Fruit fly (Drosophila melanogaster) whole organism, adult: ENCODE results near the gene Sfp79B.

Experiments
- CG11617 ChIP-seq: fragments of 200-800 bp; sonication (Bioruptor generic); optimal IDR thresholded peaks from 2 replicates; lab custom pipeline; 2017; ENCODE audit warnings: mild to moderate bottlenecking, missing biosample characterization, missing genetic modification reagents, missing genetic modification characterization
- CG12768 ChIP-seq: fragments of 200-800 bp; sonication (Bioruptor generic); optimal IDR thresholded peaks from 2 replicates; lab custom pipeline; 2017; ENCODE audit warnings: missing biosample characterization, missing genetic modification characterization, mild to moderate bottlenecking, moderate library complexity, missing genetic modification reagents
- CG14711 ChIP-seq: fragments of 200-800 bp; sonication (Bioruptor generic); optimal IDR thresholded peaks from 2 replicates; lab custom pipeline; 2018; ENCODE audit warnings: missing biosample characterization, mild to moderate bottlenecking, missing genetic modification characterization, moderate library complexity
- CG1620 ChIP-seq: fragments of 200-800 bp; sonication (Bioruptor generic); optimal IDR thresholded peaks from 2 replicates; lab custom pipeline; 2016; ENCODE audit warnings: missing biosample characterization, missing genetic modification characterization
- CG33017 ChIP-seq: fragments of 200-800 bp; sonication (Bioruptor generic); optimal IDR thresholded peaks from 2 replicates; lab custom pipeline; 2018; ENCODE audit warnings: missing biosample characterization, mild to moderate bottlenecking, missing genetic modification characterization, moderate library complexity
- CG5204 ChIP-seq: fragments of 200-800 bp; sonication (Bioruptor generic); optimal IDR thresholded peaks from 2 replicates; lab custom pipeline; 2016; ENCODE audit warnings: missing biosample characterization, missing genetic modification characterization
- CG7045 ChIP-seq: fragments of 200-800 bp; sonication (Bioruptor generic); optimal IDR thresholded peaks from 2 replicates; lab custom pipeline; 2017; ENCODE audit warnings: missing biosample characterization, mild to moderate bottlenecking, missing genetic modification characterization
- CG7101 ChIP-seq: fragments of 200-800 bp; sonication (Bioruptor generic); optimal IDR thresholded peaks from 2 replicates; lab custom pipeline; 2018; ENCODE audit warnings: missing biosample characterization, mild to moderate bottlenecking, missing genetic modification characterization, moderate library complexity
- Clk ChIP-seq: fragments of 200-800 bp; sonication (Bioruptor generic); optimal IDR thresholded peaks from 2 replicates; lab custom pipeline; 2017; ENCODE audit warnings: missing biosample characterization, missing genetic modification characterization
- Crg-1 ChIP-seq: fragments of 200-800 bp; sonication (Bioruptor generic); optimal IDR thresholded peaks from 2 replicates; lab custom pipeline; 2016; ENCODE audit warnings: missing biosample characterization, missing genetic modification characterization
- Hr96 ChIP-seq: fragments of 200-800 bp; sonication (Bioruptor generic); optimal IDR thresholded peaks from 2 replicates; lab custom pipeline; 2016; ENCODE audit warnings: missing biosample characterization, missing genetic modification characterization
- Mnt ChIP-seq: fragments of 200-800 bp; sonication (Bioruptor generic); optimal IDR thresholded peaks from 2 replicates; lab custom pipeline; 2016; ENCODE audit warnings: missing biosample characterization, mild to moderate bottlenecking, missing genetic modification characterization
- bab1 ChIP-seq: fragments of 200-800 bp; sonication (Bioruptor generic); optimal IDR thresholded peaks from 3 replicates; lab custom pipeline; 2019; ENCODE audit warnings: missing biosample characterization, mild to moderate bottlenecking, missing genetic modification characterization, moderate library complexity
- cic ChIP-seq: fragments of 200-800 bp; sonication (Bioruptor generic); optimal IDR thresholded peaks from 2 replicates; lab custom pipeline; 2017; ENCODE audit warnings: missing biosample characterization, mild to moderate bottlenecking, missing genetic modification characterization, moderate library complexity
- cnc ChIP-seq, 2 experiments: fragments of >200 bp; optimal IDR thresholded peaks; 2 replicates each; lab custom pipeline; 2017
- kay ChIP-seq: fragments of 200-800 bp; sonication (Bioruptor generic); peaks from one replicate; lab custom pipeline; 2016; ENCODE audit warnings: missing biosample characterization, missing genetic modification characterization, borderline replicate concordance
- ovo ChIP-seq: fragments of 200-800 bp; sonication (Bioruptor generic); optimal IDR thresholded peaks from 2 replicates; lab custom pipeline; 2016; ENCODE audit warnings: missing biosample characterization, missing genetic modification characterization
- pad ChIP-seq: fragments of 200-800 bp; sonication (Bioruptor generic); optimal IDR thresholded peaks from 3 replicates; lab custom pipeline; 2017; ENCODE audit warnings: missing biosample characterization, missing genetic modification characterization, mild to moderate bottlenecking, moderate library complexity, missing genetic modification reagents
- tj ChIP-seq: fragments of 200-800 bp; sonication (Bioruptor generic); optimal IDR thresholded peaks from 3 replicates; lab custom pipeline; 2017; ENCODE audit warnings: missing biosample characterization, mild to moderate bottlenecking, missing genetic modification characterization, moderate library complexity
- toe ChIP-seq: fragments of 200-800 bp; sonication (Bioruptor generic); optimal IDR thresholded peaks from 2 replicates; lab custom pipeline; 2016; ENCODE audit warnings: missing biosample characterization, missing genetic modification characterization

The Sfp79B gene

dm6 chr3L:22070506-22070905 is 9.6 kb upstream of the Sfp79B start:
- no peak for TF ChIP-seq Clk (GFP tag; lab: Kevin White, UChicago)
- no peak for TF ChIP-seq CG1620 (GFP tag; lab: Kevin White, UChicago)
- TF ChIP-seq kay (GFP tag; lab: Kevin White, UChicago): peak; percentile 91
- no peak for TF ChIP-seq Hr96
- TF ChIP-seq tj (GFP tag; lab: Kevin White, UChicago): no peak
- TF ChIP-seq CG5204 (GFP tag; lab: Kevin White, UChicago): no peak
- TF ChIP-seq Mnt (GFP tag; lab: Kevin White, UChicago): peak; percentile 1
- TF ChIP-seq CG33017 (tag; lab: Kevin White, UChicago): no peak
- no peak for TF ChIP-seq cic (GFP tag; lab: Kevin White, UChicago)
- TF ChIP-seq cnc (optimal IDR thresholded peaks at IDR 0.05; lab: Kevin White, UChicago): peak in 1 of 2 experiments; percentile 94
- TF ChIP-seq pad: no peak
- no peak for TF ChIP-seq Crg-1 (GFP tag; lab: Kevin White, UChicago)

dm6 chr3L:22071687-22072394 is 8.3 kb upstream of the Sfp79B start, which contains the start of gene CG7139:
CG7139 (minus strand) TSS chr3L:22071848.
- peak; percentile 95 for TF ChIP-seq kay (GFP tag; lab: Kevin White, UChicago)
- TF ChIP-seq Hr96: peak; percentile 30
- no peak for TF ChIP-seq ovo (GFP tag; lab: Kevin White, UChicago)
- TF ChIP-seq CG1620 (GFP tag; lab: Kevin White, UChicago): no peak
- TF ChIP-seq CG7045: no peak
- no peak for TF ChIP-seq Crg-1 (GFP tag; lab: Kevin White, UChicago)
- TF ChIP-seq cnc (optimal IDR thresholded peaks at IDR 0.05; lab: Kevin White, UChicago): no peak
- TF ChIP-seq tj (GFP tag; lab: Kevin White, UChicago): peak; percentile 87
- TF ChIP-seq toe (GFP tag; lab: Kevin White, UChicago): peak; percentile 62
- TF ChIP-seq pad: no peak
- peak; percentile 31 for TF ChIP-seq CG11617 (GFP tag; lab: Kevin White, UChicago)
- TF ChIP-seq CG5204 (GFP tag; lab: Kevin White, UChicago): no peak
- peak; percentile 11 for TF ChIP-seq cic (GFP tag; lab: Kevin White, UChicago)
- peak; percentile 15 for TF ChIP-seq Mnt (GFP tag; lab: Kevin White, UChicago)
- peak; percentile 5 for TF ChIP-seq CG12768 (GFP tag; lab: Kevin White, UChicago)
- peak; percentile 49 for TF ChIP-seq bab1 (GFP tag; lab: Kevin White, UChicago)
- TF ChIP-seq Clk (GFP tag; lab: Kevin White, UChicago): no peak
- TF ChIP-seq CG14711 (tag; lab: Kevin White, UChicago): no peak
- no peak for TF ChIP-seq CG33017 (tag; lab: Kevin White, UChicago)
- TF ChIP-seq CG7101 (tag; lab: Kevin White, UChicago): no peak

DNA sequence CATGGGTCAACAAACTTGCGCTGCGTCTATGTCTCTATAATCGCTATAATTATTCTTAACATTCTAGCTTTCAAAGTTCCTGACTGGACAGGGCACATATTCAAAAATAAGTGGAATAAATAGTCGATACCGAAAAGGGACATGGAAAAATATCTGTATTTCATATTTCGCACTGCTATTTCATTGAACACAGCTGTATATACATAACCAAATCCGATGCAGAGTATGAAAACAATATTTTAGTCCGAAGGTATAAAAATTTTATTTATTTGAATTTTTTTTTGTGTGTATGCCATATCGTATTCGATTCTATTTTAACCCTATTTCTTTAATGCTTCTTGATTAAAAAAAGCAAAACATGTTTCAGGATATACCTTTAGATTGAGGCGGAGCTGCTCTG is 7.3 kb upstream of the Sfp79B start:
- TF ChIP-seq ovo (GFP tag; lab: Kevin White, UChicago) (no peak), pad (no peak), cic (GFP tag; lab: Kevin White, UChicago) (no peak), CG12768 (GFP tag; lab: Kevin White, UChicago) (no peak), bab1 (GFP tag; lab: Kevin White, UChicago) (no peak), CG1620 (GFP tag; lab: Kevin White, UChicago) (no peak), CG7101 (tag; lab: Kevin White, UChicago) (no peak), CG7045 (no peak), toe (GFP tag; lab: Kevin White, UChicago) (no peak)

- TF ChIP-seq Clk (GFP tag; lab: Kevin White, UChicago): no peak
- no peak for TF ChIP-seq Hr96
- TF ChIP-seq CG7101 (tag; lab: Kevin White, UChicago): no peak
- TF ChIP-seq cic (GFP tag; lab: Kevin White, UChicago): no peak
- peak; percentile 35 for TF ChIP-seq tj (GFP tag; lab: Kevin White, UChicago)
- TF ChIP-seq bab1 (GFP tag; lab: Kevin White, UChicago): peak; percentile 64
- no peak for TF ChIP-seq toe (GFP tag; lab: Kevin White, UChicago)
- peak; percentile 95 for TF ChIP-seq kay (GFP tag; lab: Kevin White, UChicago)
- no peak for TF ChIP-seq ovo (GFP tag; lab: Kevin White, UChicago)
- TF ChIP-seq CG5204 (GFP tag; lab: Kevin White, UChicago): no peak
- peak; percentile 28 for TF ChIP-seq CG14711 (tag; lab: Kevin White, UChicago)
- no peak for TF ChIP-seq CG7045
- peak; percentile 16 for TF ChIP-seq Mnt (GFP tag; lab: Kevin White, UChicago)
- TF ChIP-seq CG11617 (GFP tag; lab: Kevin White, UChicago): no peak
- no peak for TF ChIP-seq CG12768 (GFP tag; lab: Kevin White, UChicago)
- no peak for TF ChIP-seq CG1620 (GFP tag; lab: Kevin White, UChicago)
- TF ChIP-seq Crg-1 (GFP tag; lab: Kevin White, UChicago): no peak
- no peak for TF ChIP-seq pad
- no peak for TF ChIP-seq cnc (optimal IDR thresholded peaks at IDR 0.05; lab: Kevin White, UChicago)
- peak; percentile 13 for TF ChIP-seq CG33017 (tag; lab: Kevin White, UChicago)
Observed at dm6 chr3L:22074347-22074971, 5.7 kb upstream of the Sfp79B start, which contains the start of gene CG7133. CG7133 (minus strand) TSS chr3L:22074523.

dm6 chr3L:22075706-22076398 is 4.3 kb upstream of the Sfp79B start, which contains the start of the genes CG7130 and RpLP0:
CG7130 (minus strand) TSS chr3L:22075756.
RpLP0 (plus strand) TSS chr3L:22075867.
- TF ChIP-seq CG14711 (tag; lab: Kevin White, UChicago) (peak; percentile 74), CG5204 (GFP tag; lab: Kevin White, UChicago) (peak; percentile 84), CG7101 (tag; lab: Kevin White, UChicago) (peak; percentile 91), kay (GFP tag; lab: Kevin White, UChicago) (no peak), ovo (GFP tag; lab: Kevin White, UChicago) (peak; percentile 89), CG12768 (GFP tag; lab: Kevin White, UChicago) (peak; percentile 87), CG7045 (peak; percentile 93), bab1 (GFP tag; lab: Kevin White, UChicago) (peak; percentile 87), Hr96 (peak; percentile 92), cnc (optimal IDR thresholded peaks at IDR 0.05; lab: Kevin White, UChicago) (no peak), CG33017 (tag; lab: Kevin White, UChicago) (peak; percentile 76), CG11617 (GFP tag; lab: Kevin White, UChicago) (peak; percentile 92), Crg-1 (GFP tag; lab: Kevin White, UChicago) (peak; percentile 93), tj (GFP tag; lab: Kevin White, UChicago) (peak; percentile 75), Clk (GFP tag; lab: Kevin White, UChicago) (peak; percentile 73), CG1620 (GFP tag; lab: Kevin White, UChicago) (peak; percentile 90), Mnt (GFP tag; lab: Kevin White, UChicago) (peak; percentile 92), pad (peak; percentile 81), cic (GFP tag; lab: Kevin White, UChicago) (peak; percentile 59), toe (GFP tag; lab: Kevin White, UChicago) (peak; percentile 88)
